Worm (Caenorhabditis elegans) whole organism, early embryonic: Measurements from ENCODE around the gene cone-1.

Experiments
- B0310.2 ChIP-seq: sonication (generic microtip); optimal IDR thresholded peaks from 2 replicates; lab custom pipeline; 2016; ENCODE audit warnings: mild to moderate bottlenecking, missing genetic modification characterization, missing compliant biosample characterization
- F13C5.2 ChIP-seq: sonication (generic microtip); optimal IDR thresholded peaks from 2 replicates; lab custom pipeline; 2017; ENCODE audit warnings: mild to moderate bottlenecking, missing genetic modification characterization, inconsistent platforms, missing compliant biosample characterization
- aly-1 ChIP-seq: sonication (generic microtip); optimal IDR thresholded peaks from 2 replicates; lab custom pipeline; 2016; ENCODE audit warnings: missing genetic modification characterization, missing compliant biosample characterization
- ama-1 ChIP-seq: fragments of 150-350 bp; optimal IDR thresholded peaks from 2 replicates; lab custom pipeline; 2014
- ceh-13 ChIP-seq: fragments of 200-800 bp; sonication (Bioruptor generic); optimal IDR thresholded peaks from 2 replicates; lab custom pipeline; 2018; ENCODE audit warnings: mild to moderate bottlenecking, missing genetic modification characterization, missing compliant biosample characterization
- ceh-36 ChIP-seq: sonication (generic microtip); optimal IDR thresholded peaks from 2 replicates; lab custom pipeline; 2016; ENCODE audit warnings: missing genetic modification characterization, inconsistent platforms, missing compliant biosample characterization
- ets-7 ChIP-seq: sonication (generic microtip); optimal IDR thresholded peaks from 2 replicates; lab custom pipeline; 2016; ENCODE audit warnings: missing genotype, missing genetic modification characterization, missing compliant biosample characterization
- flt-1 ChIP-seq: fragments of 200-800 bp; sonication (Bioruptor generic); IDR thresholded peaks from 2 replicates; pipeline ENCODE4 v1.3.6; 2022; ENCODE audit warnings: missing genetic modification characterization, missing compliant biosample characterization
- hmbx-1 ChIP-seq: sonication (generic microtip); optimal IDR thresholded peaks from 2 replicates; lab custom pipeline; 2016; ENCODE audit warnings: mild to moderate bottlenecking, missing genetic modification characterization, missing compliant biosample characterization
- hmg-4 ChIP-seq: fragments of 200-800 bp; sonication (Bioruptor generic); optimal IDR thresholded peaks from 2 replicates; lab custom pipeline; 2018; ENCODE audit warnings: mild to moderate bottlenecking, missing genetic modification characterization, missing compliant biosample characterization
- hnd-1 ChIP-seq: sonication (generic microtip); optimal IDR thresholded peaks from 2 replicates; lab custom pipeline; 2016; ENCODE audit warnings: missing genetic modification characterization, missing compliant biosample characterization
- pes-1 ChIP-seq: fragments of 200-800 bp; sonication (Bioruptor generic); IDR thresholded peaks from 2 replicates; pipeline ENCODE4 v1.3.6; 2022; ENCODE audit warnings: missing genetic modification reagents, missing genetic modification characterization, missing compliant biosample characterization
- scrt-1 ChIP-seq: fragments of 200-800 bp; sonication (Bioruptor generic); IDR thresholded peaks from 2 replicates; pipeline ENCODE4 v1.3.6; 2022; ENCODE audit warnings: missing genetic modification characterization, missing compliant biosample characterization
- sea-1 ChIP-seq: fragments of 200-800 bp; sonication (Bioruptor generic); conservative IDR thresholded peaks from 2 replicates; pipeline ENCODE4 v1.3.6; 2022; ENCODE audit warnings: missing genetic modification characterization, missing compliant biosample characterization
- tbx-11 ChIP-seq: fragments of 200-800 bp; sonication (Bioruptor generic); IDR thresholded peaks from 2 replicates; pipeline ENCODE4 v1.3.6; 2022; ENCODE audit warnings: missing genetic modification characterization, missing compliant biosample characterization
- tbx-37 ChIP-seq: fragments of 200-800 bp; sonication (Bioruptor generic); conservative IDR thresholded peaks from 2 replicates; pipeline ENCODE4 v1.3.6; 2022; ENCODE audit warnings: missing genetic modification reagents, missing genetic modification characterization, missing compliant biosample characterization
- tra-4 ChIP-seq: sonication (generic microtip); optimal IDR thresholded peaks from 2 replicates; lab custom pipeline; 2017; ENCODE audit warnings: missing genetic modification characterization, missing compliant biosample characterization

cone-1 gene

ce11 chrIII:2506463-2506862 lies 23.9 kb upstream of the cone-1 start:
- TF ChIP-seq pes-1 (GFP tag; lab: Robert Waterston, UW) (no peak), scrt-1 (GFP tag; lab: Robert Waterston, UW) (no peak), hnd-1 (tag; lab: Kevin White, UChicago) (no peak), sea-1 (no peak), tbx-11 (GFP tag; lab: Robert Waterston, UW) (no peak)

- TF ChIP-seq tra-4 (no peak), F13C5.2 (tag; lab: Kevin White, UChicago) (no peak), scrt-1 (GFP tag; lab: Robert Waterston, UW) (no peak), B0310.2 (tag; lab: Kevin White, UChicago) (no peak), aly-1 (no peak), ceh-36 (tag; lab: Kevin White, UChicago) (no peak), hmbx-1 (tag; lab: Kevin White, UChicago) (no peak), ets-7 (no peak), sea-1 (no peak), tbx-11 (GFP tag; lab: Robert Waterston, UW) (no peak), ceh-13 (no peak), flt-1 (GFP tag; lab: Robert Waterston, UW) (no peak), hmg-4 (GFP tag; lab: Kevin White, UChicago) (no peak), pes-1 (GFP tag; lab: Robert Waterston, UW) (no peak), ama-1 (lab: Kevin White, UChicago) (no peak), tbx-37 (GFP tag; lab: Robert Waterston, UW) (no peak), hnd-1 (tag; lab: Kevin White, UChicago) (no peak)
Observed at ce11 chrIII:2507938-2508337, 22.5 kb upstream of the cone-1 start, which contains the start of gene Y54F10AM.8. Gene Y54F10AM.8 (minus strand): TSS chrIII:2507972.

- no peak for TF ChIP-seq pes-1 (GFP tag; lab: Robert Waterston, UW)
- TF ChIP-seq sea-1, result no peak
- TF ChIP-seq F13C5.2 (tag; lab: Kevin White, UChicago), result no peak
- no peak for TF ChIP-seq ceh-13
- no peak for TF ChIP-seq scrt-1 (GFP tag; lab: Robert Waterston, UW)
- no peak for TF ChIP-seq aly-1
- TF ChIP-seq tbx-37 (GFP tag; lab: Robert Waterston, UW), result no peak
- TF ChIP-seq tbx-11 (GFP tag; lab: Robert Waterston, UW), result no peak
- TF ChIP-seq tra-4, result no peak
Observed at ce11 chrIII:2508518-2508917, 21.9 kb upstream of the cone-1 start, which contains the start of gene Y54F10AM.6. Gene Y54F10AM.6 (plus strand): TSS chrIII:2508818.

DNA sequence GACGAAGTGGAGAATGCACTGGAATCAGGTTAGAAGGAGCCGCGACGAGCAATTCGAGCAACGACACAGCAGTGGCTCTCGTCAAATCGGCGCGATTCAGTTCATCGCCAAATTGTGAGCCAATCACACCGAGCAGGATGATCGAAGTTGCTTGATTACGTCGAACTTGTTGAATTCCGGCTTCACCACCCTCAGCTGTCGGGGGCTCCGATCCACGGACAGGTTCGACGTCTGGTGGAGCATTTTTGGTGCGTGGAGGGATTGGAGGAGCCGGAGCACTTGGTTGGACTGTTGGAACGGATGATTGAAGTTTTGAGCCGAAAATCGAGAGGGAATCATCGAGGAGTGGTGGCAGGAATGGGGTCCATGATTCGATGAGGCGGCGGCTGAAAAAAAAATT lies 15.0 kb upstream of the cone-1 start:
- no peak for TF ChIP-seq scrt-1 (GFP tag; lab: Robert Waterston, UW)
- TF ChIP-seq ets-7, result no peak
- no peak for TF ChIP-seq hmg-4 (GFP tag; lab: Kevin White, UChicago)
- no peak for TF ChIP-seq flt-1 (GFP tag; lab: Robert Waterston, UW)
- TF ChIP-seq hnd-1 (tag; lab: Kevin White, UChicago), result no peak
- TF ChIP-seq F13C5.2 (tag; lab: Kevin White, UChicago), result no peak
- no peak for TF ChIP-seq tbx-37 (GFP tag; lab: Robert Waterston, UW)
- no peak for TF ChIP-seq aly-1
- no peak for TF ChIP-seq ceh-13
- TF ChIP-seq ceh-36 (tag; lab: Kevin White, UChicago), result no peak
- TF ChIP-seq sea-1, result no peak
- no peak for TF ChIP-seq pes-1 (GFP tag; lab: Robert Waterston, UW)
- no peak for TF ChIP-seq ama-1 (lab: Kevin White, UChicago)
- TF ChIP-seq hmbx-1 (tag; lab: Kevin White, UChicago), result no peak
- no peak for TF ChIP-seq B0310.2 (tag; lab: Kevin White, UChicago)
- no peak for TF ChIP-seq tra-4
- TF ChIP-seq tbx-11 (GFP tag; lab: Robert Waterston, UW), result no peak

DNA sequence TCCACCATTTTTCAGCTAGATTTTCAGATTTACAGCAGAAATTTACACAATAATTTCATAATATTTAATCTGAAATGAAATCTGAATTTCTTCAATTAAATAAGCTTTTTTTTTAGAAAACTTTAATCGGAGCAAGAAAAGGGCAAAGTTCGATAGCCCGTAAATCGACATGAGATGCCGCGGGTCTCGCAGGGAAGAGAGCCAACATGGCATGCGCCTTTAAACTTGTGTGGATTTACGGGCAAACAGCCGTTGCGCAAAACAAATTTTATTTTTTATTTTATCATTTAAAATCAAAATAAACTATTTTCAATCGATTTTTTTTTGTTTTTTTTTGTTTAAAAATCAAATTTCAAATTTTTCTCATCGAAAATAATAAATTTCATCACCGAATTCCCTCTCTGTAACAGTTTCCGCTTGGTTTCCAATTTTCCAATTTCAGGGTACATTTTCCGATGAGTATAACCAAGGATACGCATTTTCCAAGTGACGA lies 1.7 kb upstream of the cone-1 start, which contains the start of the genes Y54F10AM.15, rbc-2 and ndua-8:
Y54F10AM.15 (minus strand) TSS at position 59 of the 493 bp plus-strand sequence.
rbc-2 (minus strand) TSS at position 69 of the 493 bp plus-strand sequence.
ndua-8 (plus strand) TSS at position 443 of the 493 bp plus-strand sequence.
- no peak for TF ChIP-seq ets-7
- peak; percentile 35 for TF ChIP-seq F13C5.2 (tag; lab: Kevin White, UChicago)
- peak; percentile 32 for TF ChIP-seq hmg-4 (GFP tag; lab: Kevin White, UChicago)

DNA sequence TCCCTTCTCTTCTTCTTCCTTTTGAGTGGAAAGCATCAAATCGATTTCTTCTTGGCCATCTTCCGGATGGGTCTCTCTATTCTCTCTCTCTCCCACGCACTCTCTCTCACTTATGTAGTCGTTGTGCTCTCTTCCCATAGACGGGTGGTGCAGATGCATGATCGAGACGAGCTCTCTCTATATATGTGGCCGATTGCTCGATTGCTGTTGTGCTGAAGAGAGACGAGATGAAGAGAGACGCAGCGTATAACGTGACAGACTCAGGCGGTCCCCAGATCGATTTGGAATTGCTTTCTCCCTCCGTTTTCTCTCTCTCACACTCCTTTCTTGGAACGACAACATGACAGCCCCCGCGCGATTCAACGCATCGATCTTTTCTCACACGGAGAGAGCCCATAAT lies 2.3 kb downstream of the cone-1 start:
- TF ChIP-seq ets-7 (peak; percentile 64), ceh-36 (tag; lab: Kevin White, UChicago) (peak; percentile 26), aly-1 (no peak), sea-1 (0 out of 2 replicates have a peak, but pooled peaks have one; percentile 6), tra-4 (no peak)

- TF ChIP-seq sea-1 (no peak), F13C5.2 (tag; lab: Kevin White, UChicago) (no peak), B0310.2 (tag; lab: Kevin White, UChicago) (no peak), pes-1 (GFP tag; lab: Robert Waterston, UW) (no peak), hnd-1 (tag; lab: Kevin White, UChicago) (no peak), hmg-4 (GFP tag; lab: Kevin White, UChicago) (no peak), ama-1 (lab: Kevin White, UChicago) (no peak)
Observed at ce11 chrIII:2535122-2535521, 4.7 kb downstream of the cone-1 start.

ce11 chrIII:2540520-2540919 lies 10.1 kb downstream of the cone-1 start:
- TF ChIP-seq tra-4, result no peak
- TF ChIP-seq F13C5.2 (tag; lab: Kevin White, UChicago), result no peak
- TF ChIP-seq tbx-11 (GFP tag; lab: Robert Waterston, UW), result no peak
- no peak for TF ChIP-seq ceh-36 (tag; lab: Kevin White, UChicago)
- TF ChIP-seq ama-1 (lab: Kevin White, UChicago), result no peak
- TF ChIP-seq pes-1 (GFP tag; lab: Robert Waterston, UW), result no peak
- TF ChIP-seq ceh-13, result no peak
- TF ChIP-seq ets-7, result no peak
- TF ChIP-seq tbx-37 (GFP tag; lab: Robert Waterston, UW), result no peak
- no peak for TF ChIP-seq B0310.2 (tag; lab: Kevin White, UChicago)
- TF ChIP-seq scrt-1 (GFP tag; lab: Robert Waterston, UW), result no peak
- TF ChIP-seq sea-1, result no peak
- TF ChIP-seq flt-1 (GFP tag; lab: Robert Waterston, UW), result no peak
- TF ChIP-seq hmg-4 (GFP tag; lab: Kevin White, UChicago), result no peak
- no peak for TF ChIP-seq hmbx-1 (tag; lab: Kevin White, UChicago)
- TF ChIP-seq hnd-1 (tag; lab: Kevin White, UChicago), result no peak
- no peak for TF ChIP-seq aly-1
